Fruit fly (Drosophila melanogaster) whole organism, embryonic: ENCODE data around the gene CG17549.

ENCODE experiments used
- Atf-2 ChIP-seq: fragments of 200-800 bp; sonication (Bioruptor generic); optimal IDR thresholded peaks from 2 replicates; lab custom pipeline; 2016; ENCODE audit warnings: missing biosample characterization, missing genetic modification characterization
- CG10209 ChIP-seq: fragments of 200-800 bp; sonication (Bioruptor generic); optimal IDR thresholded peaks from 3 replicates; lab custom pipeline; 2017; ENCODE audit warnings: missing biosample characterization, mild to moderate bottlenecking, missing genetic modification characterization, missing genetic modification reagents
- CG1024 ChIP-seq: fragments of 200-800 bp; sonication (Bioruptor generic); IDR thresholded peaks from 2 replicates; pipeline ENCODE4 v1.3.6; 2022; ENCODE audit warnings: missing biosample characterization, missing genetic modification characterization
- CG10267 ChIP-seq: fragments of 200-800 bp; sonication (Bioruptor generic); optimal IDR thresholded peaks from 2 replicates; lab custom pipeline; 2018; ENCODE audit warnings: missing biosample characterization, mild to moderate bottlenecking, missing genetic modification characterization, moderate library complexity
- CG10321 ChIP-seq: fragments of 200-800 bp; sonication (Bioruptor generic); IDR thresholded peaks from 2 replicates; pipeline ENCODE4 v1.3.6; 2022; ENCODE audit warnings: missing biosample characterization, missing genetic modification characterization
- CG11085 ChIP-seq: fragments of 200-800 bp; sonication (Bioruptor generic); IDR thresholded peaks from 2 replicates; pipeline ENCODE4 v1.3.6; 2022; ENCODE audit warnings: missing biosample characterization, missing genetic modification characterization
- CG13296 ChIP-seq: fragments of 200-800 bp; sonication (Bioruptor generic); optimal IDR thresholded peaks from 3 replicates; lab custom pipeline; 2018; ENCODE audit warnings: missing biosample characterization, mild to moderate bottlenecking, missing genetic modification characterization
- CG15269 ChIP-seq: fragments of 200-800 bp; sonication (Bioruptor generic); optimal IDR thresholded peaks from 2 replicates; lab custom pipeline; 2018; ENCODE audit warnings: missing biosample characterization, mild to moderate bottlenecking, missing genetic modification characterization, moderate library complexity
- CG1603 ChIP-seq: fragments of 200-800 bp; sonication (Bioruptor generic); optimal IDR thresholded peaks from 2 replicates; lab custom pipeline; 2019; ENCODE audit warnings: missing biosample characterization, mild to moderate bottlenecking, missing genetic modification characterization, moderate library complexity
- CG17359 ChIP-seq: fragments of 200-800 bp; sonication (Bioruptor generic); optimal IDR thresholded peaks from 3 replicates; lab custom pipeline; 2018; ENCODE audit warnings: missing biosample characterization, mild to moderate bottlenecking, missing genetic modification characterization, moderate library complexity
- CG17361 ChIP-seq: fragments of 200-800 bp; sonication (Bioruptor generic); IDR thresholded peaks from 3 replicates; pipeline ENCODE4 v1.3.6; 2022; ENCODE audit warnings: missing biosample characterization, missing genetic modification characterization
- CG17802 ChIP-seq: fragments of 200-800 bp; sonication (Bioruptor generic); optimal IDR thresholded peaks from 2 replicates; lab custom pipeline; 2018; ENCODE audit warnings: missing biosample characterization, mild to moderate bottlenecking, missing genetic modification characterization, moderate library complexity
- CG2678 ChIP-seq: fragments of 200-800 bp; sonication (Bioruptor generic); optimal IDR thresholded peaks from 3 replicates; lab custom pipeline; 2019; ENCODE audit warnings: missing biosample characterization, mild to moderate bottlenecking, missing genetic modification characterization, moderate library complexity
- CG2875 ChIP-seq: fragments of 200-800 bp; sonication (Bioruptor generic); optimal IDR thresholded peaks from 2 replicates; lab custom pipeline; 2017; ENCODE audit warnings: missing biosample characterization, mild to moderate bottlenecking, missing genetic modification characterization, missing genetic modification reagents
- CG4328 ChIP-seq: fragments of 200-800 bp; sonication (Bioruptor generic); optimal IDR thresholded peaks from 3 replicates; lab custom pipeline; 2017; ENCODE audit warnings: missing biosample characterization, missing genetic modification reagents, missing genetic modification characterization
- CG6254 ChIP-seq: fragments of 200-800 bp; sonication (Bioruptor generic); optimal IDR thresholded peaks from 3 replicates; lab custom pipeline; 2017; ENCODE audit warnings: mild to moderate bottlenecking, missing biosample characterization, missing genetic modification reagents, missing genetic modification characterization
- CG6272 ChIP-seq: fragments of 200-800 bp; sonication (Bioruptor generic); IDR thresholded peaks from 2 replicates; pipeline ENCODE4 v1.3.6; 2022; ENCODE audit warnings: missing biosample characterization, missing genetic modification characterization
- CG6689 ChIP-seq: fragments of 200-800 bp; sonication (Bioruptor generic); IDR thresholded peaks from 2 replicates; pipeline ENCODE4 v1.3.6; 2022; ENCODE audit warnings: missing biosample characterization, missing genetic modification characterization
- CG8359 ChIP-seq: fragments of 200-800 bp; sonication (Bioruptor generic); optimal IDR thresholded peaks from 2 replicates; lab custom pipeline; 2017; ENCODE audit warnings: missing biosample characterization, mild to moderate bottlenecking, missing genetic modification characterization, borderline replicate concordance
- CG9932 ChIP-seq: fragments of 200-800 bp; sonication (Bioruptor generic); IDR thresholded peaks from 2 replicates; pipeline ENCODE4 v1.3.6; 2022; ENCODE audit warnings: missing biosample characterization, missing genetic modification characterization
- CTCF ChIP-seq: fragments of 200-800 bp; sonication (Bioruptor generic); optimal IDR thresholded peaks from 2 replicates; lab custom pipeline; 2017; ENCODE audit warnings: missing biosample characterization, mild to moderate bottlenecking, missing genetic modification characterization, moderate library complexity
- D19A ChIP-seq: fragments of 200-800 bp; optimal IDR thresholded peaks from 3 replicates; lab custom pipeline; 2019; ENCODE audit warnings: missing biosample characterization, mild to moderate bottlenecking, missing genetic modification characterization, moderate library complexity
- Dfd ChIP-seq, 2 experiments: fragments of >200 bp; optimal IDR thresholded peaks; 2 replicates each; lab custom pipeline; 2017; ENCODE audit warnings: missing biosample characterization in 2 of 2, missing genetic modification characterization in 2 of 2
- Ets97D ChIP-seq: fragments of 200-800 bp; sonication (Bioruptor generic); optimal IDR thresholded peaks from 3 replicates; lab custom pipeline; 2016; ENCODE audit warnings: missing biosample characterization, missing genetic modification characterization
- Fer3 ChIP-seq: fragments of 200-800 bp; sonication (Bioruptor generic); optimal IDR thresholded peaks from 2 replicates; lab custom pipeline; 2018; ENCODE audit warnings: missing biosample characterization, mild to moderate bottlenecking, missing genetic modification characterization, moderate library complexity
- HmgD ChIP-seq: fragments of 200-800 bp; sonication (Bioruptor generic); optimal IDR thresholded peaks from 3 replicates; lab custom pipeline; 2016; ENCODE audit warnings: missing biosample characterization, missing genetic modification characterization
- Hmr ChIP-seq: fragments of 200-800 bp; sonication (Bioruptor generic); optimal IDR thresholded peaks from 3 replicates; lab custom pipeline; 2017; ENCODE audit warnings: mild to moderate bottlenecking, missing biosample characterization, missing genetic modification reagents, missing genetic modification characterization
- MBD-R2 ChIP-seq: fragments of 200-800 bp; sonication (Bioruptor generic); IDR thresholded peaks from 2 replicates; pipeline ENCODE4 v1.3.6; 2022; ENCODE audit warnings: missing biosample characterization, missing genetic modification characterization
- NFAT ChIP-seq: fragments of 200-800 bp; sonication (Bioruptor generic); IDR thresholded peaks from 2 replicates; pipeline ENCODE4 v1.3.6; 2022; ENCODE audit warnings: missing biosample characterization, missing genetic modification characterization
- Optix ChIP-seq: fragments of 200-800 bp; sonication (Bioruptor generic); IDR thresholded peaks from 3 replicates; pipeline ENCODE4 v1.3.6; 2022; ENCODE audit warnings: missing biosample characterization, missing genetic modification characterization
- Side ChIP-seq: fragments of 200-800 bp; sonication (Bioruptor generic); optimal IDR thresholded peaks from 2 replicates; lab custom pipeline; 2016; ENCODE audit warnings: missing biosample characterization, missing genetic modification characterization
- Stat92E ChIP-seq, 3 experiments: fragments of >200 bp in 2 of 3; fragments of 200-800 bp in 1 of 3; sonication (Bioruptor generic) in 1 of 3; optimal IDR thresholded peaks; 2 replicates each; lab custom pipeline; 2017 to 2019; ENCODE audit warnings: missing biosample characterization in 3 of 3, missing genetic modification characterization in 3 of 3, mild to moderate bottlenecking in 1 of 3, moderate library complexity in 1 of 3
- ab ChIP-seq: fragments of 200-800 bp; sonication (Bioruptor generic); optimal IDR thresholded peaks from 2 replicates; lab custom pipeline; 2016; ENCODE audit warnings: missing biosample characterization, missing genetic modification characterization
- abd-A ChIP-seq: fragments of 200-800 bp; sonication (Bioruptor generic); optimal IDR thresholded peaks from 3 replicates; lab custom pipeline; 2019; ENCODE audit warnings: missing biosample characterization, mild to moderate bottlenecking, missing genetic modification characterization, moderate library complexity
- cas ChIP-seq: fragments of 200-800 bp; sonication (Bioruptor generic); IDR thresholded peaks from 2 replicates; pipeline ENCODE4 v1.3.6; 2022; ENCODE audit warnings: missing biosample characterization, missing genetic modification characterization
- cato ChIP-seq: fragments of 200-800 bp; sonication (Bioruptor generic); optimal IDR thresholded peaks from 2 replicates; lab custom pipeline; 2016; ENCODE audit warnings: missing biosample characterization, missing genetic modification characterization, borderline replicate concordance
- chif ChIP-seq, 2 experiments: fragments of 200-800 bp; sonication (Bioruptor generic); optimal IDR thresholded peaks; 3 replicates each; lab custom pipeline; 2016; ENCODE audit warnings: missing biosample characterization in 2 of 2, missing genetic modification characterization in 2 of 2
- chm ChIP-seq: fragments of 200-800 bp; sonication (Bioruptor generic); IDR thresholded peaks from 2 replicates; pipeline ENCODE4 v1.3.6; 2022; ENCODE audit warnings: missing biosample characterization, missing genetic modification characterization
- croc ChIP-seq: fragments of 200-800 bp; sonication (Bioruptor generic); conservative IDR thresholded peaks from 3 replicates; pipeline ENCODE4 v1.3.6; 2022; ENCODE audit warnings: missing biosample characterization, missing genetic modification characterization
- crol ChIP-seq: fragments of 200-800 bp; sonication (Bioruptor generic); IDR thresholded peaks from 2 replicates; pipeline ENCODE4 v1.3.6; 2022; ENCODE audit warnings: missing biosample characterization, missing genetic modification characterization
- disco-r ChIP-seq: fragments of 200-800 bp; sonication (Bioruptor generic); optimal IDR thresholded peaks from 2 replicates; lab custom pipeline; 2016; ENCODE audit warnings: missing biosample characterization, missing genetic modification characterization
- grau ChIP-seq: fragments of 200-800 bp; optimal IDR thresholded peaks from 3 replicates; lab custom pipeline; 2019; ENCODE audit warnings: missing biosample characterization, mild to moderate bottlenecking, missing genetic modification characterization, moderate library complexity
- her ChIP-seq: fragments of 200-800 bp; sonication (Bioruptor generic); optimal IDR thresholded peaks from 2 replicates; lab custom pipeline; 2016; ENCODE audit warnings: missing biosample characterization, missing genetic modification characterization
- ind ChIP-seq: fragments of 200-800 bp; sonication (Bioruptor generic); optimal IDR thresholded peaks from 3 replicates; lab custom pipeline; 2016; ENCODE audit warnings: missing biosample characterization, missing genetic modification characterization
- lola ChIP-seq, 3 experiments: fragments of >200 bp in 2 of 3; fragments of 200-800 bp in 1 of 3; sonication (Bioruptor generic) in 1 of 3; optimal IDR thresholded peaks; 2 replicates each; lab custom pipeline; 2017 to 2019; ENCODE audit warnings: missing biosample characterization in 3 of 3, missing genetic modification characterization in 3 of 3, mild to moderate bottlenecking in 1 of 3, moderate library complexity in 1 of 3
- mam ChIP-seq: fragments of 200-800 bp; sonication (Bioruptor generic); optimal IDR thresholded peaks from 3 replicates; lab custom pipeline; 2016; ENCODE audit warnings: missing biosample characterization, missing genetic modification characterization
- nmo ChIP-seq: fragments of 200-800 bp; sonication (Bioruptor generic); optimal IDR thresholded peaks from 2 replicates; lab custom pipeline; 2018; ENCODE audit warnings: missing biosample characterization, mild to moderate bottlenecking, missing genetic modification characterization, moderate library complexity
- org-1 ChIP-seq: fragments of 200-800 bp; sonication (Bioruptor generic); optimal IDR thresholded peaks from 2 replicates; lab custom pipeline; 2017; ENCODE audit warnings: missing biosample characterization, missing genetic modification characterization
- peb ChIP-seq: fragments of 200-800 bp; sonication (Bioruptor generic); IDR thresholded peaks from 2 replicates; pipeline ENCODE4 v1.3.6; 2022; ENCODE audit warnings: missing biosample characterization, missing genetic modification characterization
- pum ChIP-seq: fragments of 200-800 bp; sonication (Bioruptor generic); optimal IDR thresholded peaks from 2 replicates; lab custom pipeline; 2016; ENCODE audit warnings: missing biosample characterization, missing genetic modification characterization
- sens ChIP-seq: fragments of 200-800 bp; sonication (Bioruptor generic); peaks from one replicate; lab custom pipeline; 2016; ENCODE audit warnings: missing biosample characterization, missing genetic modification characterization
- trh ChIP-seq: fragments of 200-800 bp; sonication (Bioruptor generic); optimal IDR thresholded peaks from 2 replicates; lab custom pipeline; 2016; ENCODE audit warnings: missing biosample characterization, missing genetic modification characterization

Gene CG17549

DNA sequence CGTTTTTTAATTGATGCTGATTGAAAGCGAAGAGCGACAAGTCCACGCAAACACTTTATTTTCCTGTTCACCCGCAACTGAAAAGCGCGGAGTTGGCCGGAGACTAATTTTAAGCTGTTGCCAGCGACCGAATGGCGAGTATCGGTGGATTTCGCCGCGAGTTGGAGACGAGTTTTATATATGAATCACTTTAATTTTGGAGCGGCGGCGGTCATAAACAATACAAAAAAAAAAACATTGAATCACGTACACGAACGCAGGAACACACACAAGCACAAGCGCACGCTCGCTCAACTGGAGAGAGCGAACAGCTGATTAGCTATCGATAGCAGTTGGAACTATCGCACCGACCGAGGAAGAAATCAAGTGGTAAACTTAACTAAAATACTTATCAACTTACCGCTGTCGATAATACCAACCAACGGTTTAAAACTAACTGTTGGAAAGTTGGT is 36.5 kb upstream of the CG17549 start, which contains the start of gene Pax (continued):
- TF ChIP-seq crol (GFP tag; lab: Robert Waterston, UW) (no peak), CG13296 (GFP tag; lab: Kevin White, UChicago) (no peak), CG8359 (no peak), CG17359 (tag; lab: Kevin White, UChicago) (no peak), CG17802 (tag; lab: Kevin White, UChicago) (no peak), abd-A (tag; lab: Kevin White, UChicago) (peak; percentile 84), CG10321 (GFP tag; lab: Robert Waterston, UW) (no peak), CG1024 (GFP tag; lab: Robert Waterston, UW) (no peak), cato (no peak), cas (GFP tag; lab: Robert Waterston, UW) (no peak), Dfd (GFP tag; optimal IDR thresholded peaks at IDR 0.05; lab: Kevin White, UChicago) (no peak), Ets97D (peak; percentile 63), mam (GFP tag; lab: Kevin White, UChicago) (no peak), ab (GFP tag; lab: Kevin White, UChicago) (no peak), sens (GFP tag; lab: Kevin White, UChicago) (peak; percentile 72), D19A (tag; lab: Kevin White, UChicago) (no peak), CG10267 (tag; lab: Kevin White, UChicago) (peak; percentile 1), Fer3 (tag; lab: Kevin White, UChicago) (no peak), CG4328 (no peak), NFAT (GFP tag; lab: Robert Waterston, UW) (no peak), CG10209 (GFP tag; lab: Kevin White, UChicago) (no peak), Side (GFP tag; lab: Kevin White, UChicago) (no peak), CG1603 (tag; lab: Kevin White, UChicago) (peak; percentile 67), HmgD (GFP tag; lab: Kevin White, UChicago) (no peak), CG6272 (GFP tag; lab: Robert Waterston, UW) (no peak), her (no peak), croc (no peak), nmo (peak; percentile 7), trh (GFP tag; lab: Kevin White, UChicago) (no peak), CG2875 (no peak), CG11085 (GFP tag; lab: Robert Waterston, UW) (no peak), CG6254 (no peak), Atf-2 (GFP tag; lab: Kevin White, UChicago) (no peak), pum (GFP tag; lab: Kevin White, UChicago) (no peak), grau (tag; lab: Kevin White, UChicago) (no peak), CG2678 (tag; lab: Kevin White, UChicago) (no peak), CTCF (GFP tag; lab: Kevin White, UChicago) (no peak), CG9932 (GFP tag; lab: Robert Waterston, UW) (peak; percentile 5; the same call in 1 of the 2 replicates), Hmr (GFP tag; lab: Kevin White, UChicago) (peak; percentile 11), chm (peak; percentile 34; the same call in 1 of the 2 replicates), org-1 (GFP tag; lab: Kevin White, UChicago) (no peak), peb (GFP tag; lab: Robert Waterston, UW) (no peak), Stat92E (GFP tag; optimal IDR thresholded peaks at IDR 0.05; lab: Kevin White, UChicago) (peak in 1 of 3 experiments; percentile 33), disco-r (no peak), CG17361 (no peak), chif (GFP tag; optimal IDR thresholded peaks at IDR 0.05; lab: Kevin White, UChicago) (no peak), CG6689 (GFP tag; lab: Robert Waterston, UW) (no peak), lola (GFP tag; optimal IDR thresholded peaks at IDR 0.05; lab: Kevin White, UChicago) (no peak), ind (GFP tag; lab: Kevin White, UChicago) (no peak), CG15269 (tag; lab: Kevin White, UChicago) (no peak), Optix (no peak), MBD-R2 (GFP tag; lab: Robert Waterston, UW) (peak; percentile 72)
